Worm (Caenorhabditis elegans): ENCODE data around the gene ipla-2.

DNA sequence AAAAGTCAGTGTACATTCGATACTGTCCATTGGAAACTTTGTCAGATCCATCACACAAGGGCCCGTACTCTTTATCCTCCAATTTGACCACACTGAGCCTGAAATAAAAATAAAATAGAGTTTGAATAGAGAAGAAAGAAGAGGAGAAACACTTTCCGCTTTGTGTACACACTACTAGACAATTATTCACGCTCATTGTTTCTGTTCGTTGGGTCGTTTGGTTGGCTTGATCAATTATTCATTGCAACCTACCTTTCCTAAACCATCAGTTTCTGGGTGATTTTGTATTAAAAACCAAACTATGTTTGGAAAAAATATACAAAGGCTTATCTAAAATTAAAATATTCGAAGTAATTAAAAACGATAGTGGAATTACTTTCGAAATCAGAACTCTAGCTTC is 33.1 kb downstream of the ipla-2 start:
- no peak for TF ChIP-seq mxl-1 (tag; optimal IDR thresholded peaks at IDR 0.05)
- TF ChIP-seq egrh-3 (GFP tag; IDR thresholded peaks at IDR 0.05): no peak
- no peak for TF ChIP-seq hmg-1.2 (GFP tag; IDR thresholded peaks at IDR 0.05)
- TF ChIP-seq lag-1 (GFP tag; IDR thresholded peaks at IDR 0.05): no peak
- no peak for TF ChIP-seq rec-8 (tag; optimal IDR thresholded peaks at IDR 0.05)
- TF ChIP-seq aptf-2 (GFP tag; conservative IDR thresholded peaks at IDR 0.05): no peak
- no peak for TF ChIP-seq T07F8.4 (tag; optimal IDR thresholded peaks at IDR 0.05)
- no peak for TF ChIP-seq tlf-1 (GFP tag; optimal IDR thresholded peaks at IDR 0.05)
- TF ChIP-seq gei-17 (GFP tag; optimal IDR thresholded peaks at IDR 0.05): no peak
- TF ChIP-seq unc-62 (GFP tag; optimal IDR thresholded peaks at IDR 0.05): no peak
- TF ChIP-seq lsy-27 (tag; optimal IDR thresholded peaks at IDR 0.05; ENCODE audit: borderline replicate concordance, insufficient read depth): no peak
- no peak for TF ChIP-seq madf-8 (GFP tag; conservative IDR thresholded peaks at IDR 0.05)
- TF ChIP-seq ceh-91 (GFP tag; IDR thresholded peaks at IDR 0.05): no peak

Data from whole organism, young adult.